Worm (Caenorhabditis elegans) whole organism, mixed stage, embryonic: ENCODE measurements around the gene ubc-15.

Source experiments
- M03D4.4 ChIP-seq: sonication (generic microtip); optimal IDR thresholded peaks from 2 replicates; lab custom pipeline; 2017; ENCODE audit warnings: mild to moderate bottlenecking, missing genetic modification characterization, missing compliant biosample characterization
- bed-3 ChIP-seq: fragments of 200-800 bp; sonication (Bioruptor generic); optimal IDR thresholded peaks from 3 replicates; lab custom pipeline; 2018; ENCODE audit warnings: mild to moderate bottlenecking, missing genetic modification characterization, moderate library complexity, missing compliant biosample characterization
- blmp-1 ChIP-seq: fragments of 150-350 bp; optimal IDR thresholded peaks from 2 replicates; lab custom pipeline; 2014; ENCODE audit warnings: missing biosample characterization, missing genetic modification characterization
- ceh-39 ChIP-seq: fragments of 150-350 bp; optimal IDR thresholded peaks from 2 replicates; lab custom pipeline; 2014; ENCODE audit warnings: missing biosample characterization, missing genetic modification characterization
- ceh-43 ChIP-seq: fragments of 200-800 bp; sonication (Bioruptor generic); optimal IDR thresholded peaks from 2 replicates; lab custom pipeline; 2018; ENCODE audit warnings: mild to moderate bottlenecking, missing genetic modification characterization, moderate library complexity, missing compliant biosample characterization
- ceh-83 ChIP-seq: fragments of 200-800 bp; sonication (Bioruptor generic); optimal IDR thresholded peaks from 2 replicates; lab custom pipeline; 2018; ENCODE audit warnings: mild to moderate bottlenecking, missing genetic modification characterization, missing compliant biosample characterization
- ces-1 ChIP-seq: fragments of 150-350 bp; optimal IDR thresholded peaks from 2 replicates; lab custom pipeline; 2014; ENCODE audit warnings: missing biosample characterization, missing genetic modification reagents, missing genetic modification characterization
- cnd-1 ChIP-seq: fragments of 200-800 bp; sonication (Bioruptor generic); optimal IDR thresholded peaks from 2 replicates; lab custom pipeline; 2018; ENCODE audit warnings: mild to moderate bottlenecking, missing genetic modification characterization, missing compliant biosample characterization
- drap-1 ChIP-seq: fragments of 200-800 bp; sonication (Bioruptor generic); optimal IDR thresholded peaks from 3 replicates; lab custom pipeline; 2018; ENCODE audit warnings: mild to moderate bottlenecking, missing genetic modification characterization, missing compliant biosample characterization
- elt-1 ChIP-seq: sonication (generic microtip); optimal IDR thresholded peaks from 2 replicates; lab custom pipeline; 2017; ENCODE audit warnings: missing genetic modification characterization, mild to moderate bottlenecking, missing compliant biosample characterization, antibody characterized with exemption, moderate library complexity, borderline replicate concordance; ENCODE audit not compliant: insufficient read depth
- elt-3 ChIP-seq: fragments of 150-350 bp; optimal IDR thresholded peaks from 2 replicates; lab custom pipeline; 2014; ENCODE audit warnings: missing biosample characterization, missing genetic modification characterization
- flh-1 ChIP-seq: fragments of 200-800 bp; sonication (Bioruptor generic); optimal IDR thresholded peaks from 2 replicates; lab custom pipeline; 2018; ENCODE audit warnings: mild to moderate bottlenecking, missing genetic modification characterization, moderate library complexity, missing compliant biosample characterization
- ham-2 ChIP-seq: fragments of 200-800 bp; sonication (Bioruptor generic); optimal IDR thresholded peaks from 2 replicates; lab custom pipeline; 2018; ENCODE audit warnings: mild to moderate bottlenecking, missing genetic modification characterization, missing compliant biosample characterization
- hlh-1 ChIP-seq: fragments of 150-350 bp; optimal IDR thresholded peaks from 2 replicates; lab custom pipeline; 2014; ENCODE audit warnings: missing biosample characterization, missing genetic modification reagents, missing genetic modification characterization
- lin-32 ChIP-seq: fragments of 200-800 bp; sonication (Bioruptor generic); optimal IDR thresholded peaks from 2 replicates; lab custom pipeline; 2018; ENCODE audit warnings: mild to moderate bottlenecking, missing genetic modification characterization, missing compliant biosample characterization
- lsy-2 ChIP-seq: fragments of 150-350 bp; optimal IDR thresholded peaks from 2 replicates; lab custom pipeline; 2014; ENCODE audit warnings: missing biosample characterization, missing genetic modification characterization
- mab-5 ChIP-seq: fragments of 150-350 bp; optimal IDR thresholded peaks from 2 replicates; lab custom pipeline; 2014; ENCODE audit warnings: missing biosample characterization, missing genetic modification characterization
- mep-1 ChIP-seq: fragments of 150-350 bp; optimal IDR thresholded peaks from 2 replicates; lab custom pipeline; 2017; ENCODE audit warnings: missing biosample characterization, missing genetic modification reagents, missing genetic modification characterization, inconsistent platforms
- mls-2 ChIP-seq: sonication (generic microtip); optimal IDR thresholded peaks from 2 replicates; lab custom pipeline; 2016; ENCODE audit warnings: mild to moderate bottlenecking, missing genetic modification characterization, moderate library complexity, missing compliant biosample characterization
- nhr-12 ChIP-seq: fragments of 150-350 bp; optimal IDR thresholded peaks from 2 replicates; lab custom pipeline; 2014; ENCODE audit warnings: missing biosample characterization, missing genetic modification characterization
- nhr-2 ChIP-seq: fragments of 150-350 bp; optimal IDR thresholded peaks from 2 replicates; lab custom pipeline; 2014; ENCODE audit warnings: missing biosample characterization, missing genetic modification characterization
- nhr-237 ChIP-seq: fragments of 150-350 bp; optimal IDR thresholded peaks from 2 replicates; lab custom pipeline; 2014; ENCODE audit warnings: missing biosample characterization, missing genetic modification characterization
- nhr-28 ChIP-seq: fragments of 150-350 bp; optimal IDR thresholded peaks from 2 replicates; lab custom pipeline; 2014; ENCODE audit warnings: missing biosample characterization, missing genetic modification characterization
- nhr-76 ChIP-seq: sonication (generic microtip); optimal IDR thresholded peaks from 2 replicates; lab custom pipeline; 2017; ENCODE audit warnings: missing biosample characterization, missing genetic modification characterization
- pha-4 ChIP-seq: fragments of 150-350 bp; optimal IDR thresholded peaks from 2 replicates; lab custom pipeline; 2018; ENCODE audit warnings: missing biosample characterization, missing genetic modification reagents, missing genetic modification characterization
- sem-2 ChIP-seq: fragments of 200-800 bp; sonication (Bioruptor generic); optimal IDR thresholded peaks from 2 replicates; lab custom pipeline; 2018; ENCODE audit warnings: mild to moderate bottlenecking, missing genetic modification characterization, missing compliant biosample characterization
- snpc-4 ChIP-seq: fragments of 150-350 bp; optimal IDR thresholded peaks from 2 replicates; lab custom pipeline; 2014; ENCODE audit warnings: missing biosample characterization, missing genetic modification characterization
- tbx-8 ChIP-seq: fragments of 200-800 bp; sonication (Bioruptor generic); optimal IDR thresholded peaks from 2 replicates; lab custom pipeline; 2018; ENCODE audit warnings: mild to moderate bottlenecking, missing genetic modification characterization, moderate library complexity, missing compliant biosample characterization
- unc-120 ChIP-seq: sonication (generic microtip); optimal IDR thresholded peaks from 2 replicates; lab custom pipeline; 2017; ENCODE audit warnings: missing genetic modification characterization, missing compliant biosample characterization; ENCODE audit not compliant: poor library complexity, severe bottlenecking
- unc-39 ChIP-seq: fragments of 150-350 bp; optimal IDR thresholded peaks from 2 replicates; lab custom pipeline; 2014; ENCODE audit warnings: missing biosample characterization, missing genetic modification characterization
- zip-8 ChIP-seq: fragments of 150-350 bp; optimal IDR thresholded peaks from 2 replicates; lab custom pipeline; 2014; ENCODE audit warnings: missing biosample characterization, missing genetic modification characterization
- ztf-11 ChIP-seq: fragments of 150-350 bp; optimal IDR thresholded peaks from 2 replicates; lab custom pipeline; 2014; ENCODE audit warnings: missing biosample characterization, missing genetic modification characterization

ubc-15 gene

DNA sequence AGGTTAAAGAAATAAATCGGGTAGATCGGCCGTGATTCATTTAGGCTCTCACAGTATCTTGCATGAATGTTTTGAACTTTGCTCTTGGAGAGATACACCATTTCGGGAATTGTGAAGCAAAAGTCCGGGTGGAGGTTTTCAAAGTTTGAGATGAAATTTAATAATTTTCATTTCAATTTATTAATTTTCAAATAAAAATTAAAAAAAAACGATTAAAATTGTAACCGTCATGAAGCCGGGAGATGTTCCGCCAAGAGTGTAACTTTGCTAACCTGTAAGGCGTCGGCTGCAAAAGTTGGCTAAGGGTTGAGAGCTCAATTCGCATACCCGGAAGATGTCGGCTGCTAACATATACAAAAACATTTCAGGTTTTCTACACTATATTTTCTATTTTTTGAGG lies 20.9 kb upstream of the ubc-15 start, which contains the start of gene irld-67:
Gene irld-67, minus strand, starts transcription at position 101 of the 400 bp plus-strand sequence.
- TF ChIP-seq ceh-39 (tag; lab: Kevin White, UChicago): no peak
- TF ChIP-seq zip-8: no peak
- TF ChIP-seq nhr-237 (tag; lab: Kevin White, UChicago): no peak
- TF ChIP-seq bed-3 (GFP tag; lab: Kevin White, UChicago): no peak
- TF ChIP-seq nhr-12 (tag; lab: Kevin White, UChicago): no peak
- TF ChIP-seq ces-1 (GFP tag; lab: Kevin White, UChicago): no peak
- no peak for TF ChIP-seq snpc-4 (tag; lab: Kevin White, UChicago)
- TF ChIP-seq lin-32 (GFP tag; lab: Kevin White, UChicago): no peak
- TF ChIP-seq lsy-2 (tag; lab: Kevin White, UChicago): no peak
- no peak for TF ChIP-seq pha-4 (tag; lab: Kevin White, UChicago)
- TF ChIP-seq cnd-1 (tag; lab: Kevin White, UChicago): no peak
- TF ChIP-seq sem-2 (GFP tag; lab: Kevin White, UChicago): no peak
- no peak for TF ChIP-seq hlh-1 (tag; lab: Kevin White, UChicago)
- TF ChIP-seq ztf-11: no peak
- no peak for TF ChIP-seq nhr-28 (tag; lab: Kevin White, UChicago)
- no peak for TF ChIP-seq ceh-43 (GFP tag; lab: Kevin White, UChicago)
- TF ChIP-seq nhr-76 (tag; lab: Kevin White, UChicago): no peak
- TF ChIP-seq nhr-2 (tag; lab: Kevin White, UChicago): no peak
- TF ChIP-seq blmp-1 (tag; lab: Kevin White, UChicago): no peak

- TF ChIP-seq unc-120 (no peak), pha-4 (tag; lab: Kevin White, UChicago) (no peak), ham-2 (GFP tag; lab: Kevin White, UChicago) (no peak), tbx-8 (GFP tag; lab: Kevin White, UChicago) (no peak), mab-5 (tag; lab: Kevin White, UChicago) (no peak), ceh-83 (no peak), elt-1 (no peak), mep-1 (tag; lab: Kevin White, UChicago) (no peak), ceh-39 (tag; lab: Kevin White, UChicago) (no peak)
Observed at ce11 chrII:2931564-2931963, 18.2 kb upstream of the ubc-15 start.

DNA sequence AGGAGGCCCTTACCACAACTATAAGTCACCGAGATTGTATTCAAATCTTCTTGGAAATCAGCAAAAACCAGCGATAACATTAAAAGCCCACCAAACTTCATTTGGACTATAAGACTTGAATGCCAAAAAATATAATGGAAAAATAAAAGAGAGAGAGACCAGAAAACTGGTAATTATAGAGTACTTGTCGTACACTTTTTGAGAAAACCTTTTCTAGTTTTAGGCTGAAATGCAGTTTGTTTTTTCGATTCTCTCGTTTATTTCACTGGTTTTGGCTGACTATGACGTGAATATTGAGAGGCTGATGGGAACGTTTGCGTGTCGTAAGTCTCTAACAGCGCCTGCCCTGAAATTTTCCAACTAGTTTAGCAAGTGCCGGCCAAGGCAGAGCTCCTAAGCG lies 17.1 kb upstream of the ubc-15 start, which contains the start of the genes irld-64 and irld-63:
Gene irld-64, minus strand, starts transcription at position 101 of the 400 bp plus-strand sequence.
Gene irld-63, plus strand, starts transcription at position 230 of the 400 bp plus-strand sequence.
- no peak for TF ChIP-seq ceh-43 (GFP tag; lab: Kevin White, UChicago)
- no peak for TF ChIP-seq blmp-1 (tag; lab: Kevin White, UChicago)
- TF ChIP-seq ztf-11: no peak
- no peak for TF ChIP-seq zip-8
- TF ChIP-seq ceh-39 (tag; lab: Kevin White, UChicago): no peak
- no peak for TF ChIP-seq drap-1
- TF ChIP-seq pha-4 (tag; lab: Kevin White, UChicago): no peak
- TF ChIP-seq unc-39 (tag; lab: Kevin White, UChicago): no peak
- no peak for TF ChIP-seq ces-1 (GFP tag; lab: Kevin White, UChicago)
- TF ChIP-seq nhr-76 (tag; lab: Kevin White, UChicago): no peak

ce11 chrII:2929846-2930245 lies 16.4 kb upstream of the ubc-15 start:
- TF ChIP-seq mab-5 (tag; lab: Kevin White, UChicago): no peak
- TF ChIP-seq mep-1 (tag; lab: Kevin White, UChicago): no peak
- TF ChIP-seq cnd-1 (tag; lab: Kevin White, UChicago): no peak
- no peak for TF ChIP-seq ces-1 (GFP tag; lab: Kevin White, UChicago)
- TF ChIP-seq M03D4.4 (tag; lab: Kevin White, UChicago): no peak
- no peak for TF ChIP-seq snpc-4 (tag; lab: Kevin White, UChicago)
- TF ChIP-seq elt-3: no peak
- TF ChIP-seq nhr-76 (tag; lab: Kevin White, UChicago): no peak
- TF ChIP-seq ham-2 (GFP tag; lab: Kevin White, UChicago): no peak
- no peak for TF ChIP-seq unc-39 (tag; lab: Kevin White, UChicago)
- no peak for TF ChIP-seq nhr-28 (tag; lab: Kevin White, UChicago)
- TF ChIP-seq flh-1 (GFP tag; lab: Kevin White, UChicago): no peak
- TF ChIP-seq mls-2 (tag; lab: Kevin White, UChicago): no peak
- no peak for TF ChIP-seq drap-1
- no peak for TF ChIP-seq lsy-2 (tag; lab: Kevin White, UChicago)
- TF ChIP-seq ceh-43 (GFP tag; lab: Kevin White, UChicago): no peak
- no peak for TF ChIP-seq ztf-11
